Fruit fly (Drosophila melanogaster): ENCODE results near the gene CG32152.

CG32152 gene

dm6 chr3L:16160073-16160398 is 16.2 kb upstream of the CG32152 start (continued):
- no peak for TF ChIP-seq CG2875 (GFP tag; optimal IDR thresholded peaks at IDR 0.05)
- TF ChIP-seq toy (GFP tag; IDR thresholded peaks at IDR 0.05): no peak
- TF ChIP-seq shn (GFP tag; optimal IDR thresholded peaks at IDR 0.05): no peak
- no peak for TF ChIP-seq CG16779 (GFP tag; IDR thresholded peaks at IDR 0.05)
- TF ChIP-seq Mrtf (GFP tag; IDR thresholded peaks at IDR 0.05): no peak
- TF ChIP-seq en (GFP tag; optimal IDR thresholded peaks at IDR 0.05): no peak
- TF ChIP-seq wor (GFP tag; IDR thresholded peaks at IDR 0.05): no peak
- TF ChIP-seq dm (GFP tag; optimal IDR thresholded peaks at IDR 0.05): no peak
- no peak for TF ChIP-seq lov (optimal IDR thresholded peaks at IDR 0.05)
- no peak for TF ChIP-seq lov (GFP tag; IDR thresholded peaks at IDR 0.05)
- TF ChIP-seq CG6272 (GFP tag; IDR thresholded peaks at IDR 0.05): no peak
- TF ChIP-seq Asciz (GFP tag; optimal IDR thresholded peaks at IDR 0.05): no peak
- TF ChIP-seq ewg (GFP tag; optimal IDR thresholded peaks at IDR 0.05): no peak
- TF ChIP-seq CG31388 (GFP tag; optimal IDR thresholded peaks at IDR 0.05): no peak
- no peak for TF ChIP-seq Nf-YC (tag; optimal IDR thresholded peaks at IDR 0.05)
- TF ChIP-seq Dip3 (GFP tag; optimal IDR thresholded peaks at IDR 0.05): peak; percentile 18
- TF ChIP-seq Atf3 (GFP tag; optimal IDR thresholded peaks at IDR 0.05): no peak
- no peak for TF ChIP-seq Tbp (GFP tag; optimal IDR thresholded peaks at IDR 0.05)
- no peak for TF ChIP-seq br (optimal IDR thresholded peaks at IDR 0.05)
- TF ChIP-seq CG9609 (GFP tag; optimal IDR thresholded peaks at IDR 0.05): no peak
- no peak for TF ChIP-seq CG10654 (GFP tag; optimal IDR thresholded peaks at IDR 0.05)
- no peak for TF ChIP-seq Dp (GFP tag; optimal IDR thresholded peaks at IDR 0.05)
- no peak for TF ChIP-seq CG11085 (GFP tag; IDR thresholded peaks at IDR 0.05)
- TF ChIP-seq Oaz (GFP tag; IDR thresholded peaks at IDR 0.05): no peak
- TF ChIP-seq CG4424 (GFP tag; optimal IDR thresholded peaks at IDR 0.05): no peak
- no peak for TF ChIP-seq Hsf (GFP tag; optimal IDR thresholded peaks at IDR 0.05)
- no peak for TF ChIP-seq mld (GFP tag; IDR thresholded peaks at IDR 0.05; ENCODE audit: partially characterized antibody)
- no peak for TF ChIP-seq otp (GFP tag; IDR thresholded peaks at IDR 0.05)
- no peak for TF ChIP-seq CG14050 (GFP tag; IDR thresholded peaks at IDR 0.05)
- TF ChIP-seq CoRest (tag; optimal IDR thresholded peaks at IDR 0.05): peak; percentile 25
- no peak for TF ChIP-seq tap (tag; optimal IDR thresholded peaks at IDR 0.05)
- TF ChIP-seq az2 (GFP tag; optimal IDR thresholded peaks at IDR 0.05): no peak
- TF ChIP-seq eve (GFP tag; optimal IDR thresholded peaks at IDR 0.05): no peak
- no peak for TF ChIP-seq CG4328 (GFP tag; optimal IDR thresholded peaks at IDR 0.05)
- TF ChIP-seq amos (GFP tag; IDR thresholded peaks at IDR 0.05; ENCODE audit: partially characterized antibody): no peak
- no peak for TF ChIP-seq org-1 (GFP tag; optimal IDR thresholded peaks at IDR 0.05)
- no peak for TF ChIP-seq YL-1 (GFP tag; optimal IDR thresholded peaks at IDR 0.05)
- TF ChIP-seq CG16863 (GFP tag; optimal IDR thresholded peaks at IDR 0.05): no peak
- TF ChIP-seq ara (GFP tag; IDR thresholded peaks at IDR 0.05): no peak
- no peak for TF ChIP-seq ro (GFP tag; IDR thresholded peaks at IDR 0.05)
- peak; percentile 14 for TF ChIP-seq CG9817 (tag; optimal IDR thresholded peaks at IDR 0.05)
- no peak for TF ChIP-seq CG4730 (GFP tag; IDR thresholded peaks at IDR 0.05)
- TF ChIP-seq sna (GFP tag; IDR thresholded peaks at IDR 0.05; ENCODE audit: partially characterized antibody): no peak
- TF ChIP-seq Bdp1 (GFP tag; optimal IDR thresholded peaks at IDR 0.05): no peak
- TF ChIP-seq Max (GFP tag; optimal IDR thresholded peaks at IDR 0.05): no peak
- no peak for TF ChIP-seq CG10431 (GFP tag; optimal IDR thresholded peaks at IDR 0.05)
- TF ChIP-seq eyg (GFP tag; optimal IDR thresholded peaks at IDR 0.05): no peak
- TF ChIP-seq bigmax (GFP tag; optimal IDR thresholded peaks at IDR 0.05): no peak
- peak in 1 of 2 experiments; percentile 7 for TF ChIP-seq Pdp1 (GFP tag; optimal IDR thresholded peaks at IDR 0.05)
- no peak for TF ChIP-seq CG33557 (GFP tag; optimal IDR thresholded peaks at IDR 0.05)
- no peak for TF ChIP-seq CG31224 (GFP tag; IDR thresholded peaks at IDR 0.05)
- TF ChIP-seq CG30403 (GFP tag; optimal IDR thresholded peaks at IDR 0.05): peak; percentile 35
- TF ChIP-seq peb (GFP tag; IDR thresholded peaks at IDR 0.05): no peak
- no peak for TF ChIP-seq CG7372 (GFP tag; IDR thresholded peaks at IDR 0.05)
